Worm (Caenorhabditis elegans) whole organism, young adult: ENCODE measurements around the gene ZK1127.12.
A peak's percentile ranks its signal among the peaks of the same experiment; 100 is the strongest.

Experiments used
- B0019.2 ChIP-seq: fragments of 200-800 bp; sonication (Bioruptor generic); conservative IDR thresholded peaks from 2 replicates; pipeline ENCODE4 v1.3.6; 2022; ENCODE audit warnings: missing genetic modification reagents, missing genetic modification characterization, missing compliant biosample characterization
- C17E4.6 ChIP-seq: fragments of 200-800 bp; sonication (Bioruptor generic); IDR thresholded peaks from 2 replicates; pipeline ENCODE4 v1.3.6; 2022; ENCODE audit warnings: missing genetic modification reagents, missing genetic modification characterization, missing compliant biosample characterization
- D2030.7 ChIP-seq: fragments of 200-800 bp; sonication (Bioruptor generic); IDR thresholded peaks from 2 replicates; pipeline ENCODE4 v1.3.6; 2022; ENCODE audit warnings: missing genetic modification reagents, missing genetic modification characterization, missing compliant biosample characterization
- F22D6.2 ChIP-seq: sonication (generic microtip); optimal IDR thresholded peaks from 2 replicates; lab custom pipeline; 2016; ENCODE audit warnings: mild to moderate bottlenecking, missing genetic modification characterization, missing compliant biosample characterization
- F33H1.4 ChIP-seq: fragments of 200-800 bp; sonication (Bioruptor generic); IDR thresholded peaks from 2 replicates; pipeline ENCODE4 v1.3.6; 2022; ENCODE audit warnings: missing genetic modification reagents, missing genetic modification characterization, missing compliant biosample characterization
- T26A5.8 ChIP-seq: sonication (generic microtip); optimal IDR thresholded peaks from 2 replicates; lab custom pipeline; 2016; ENCODE audit warnings: missing genetic modification characterization, missing compliant biosample characterization
- Y53G8AR.9 ChIP-seq: fragments of 200-800 bp; sonication (Bioruptor generic); conservative IDR thresholded peaks from 2 replicates; pipeline ENCODE4 v1.3.6; 2022; ENCODE audit warnings: missing genetic modification reagents, missing genetic modification characterization, missing compliant biosample characterization
- Y67H2A.10 ChIP-seq: fragments of 200-800 bp; sonication (Bioruptor generic); conservative IDR thresholded peaks from 2 replicates; pipeline ENCODE4 v1.3.6; 2022; ENCODE audit warnings: missing genetic modification reagents, missing genetic modification characterization, missing compliant biosample characterization
- Y79H2A.3 ChIP-seq: fragments of 200-800 bp; sonication (Bioruptor generic); conservative IDR thresholded peaks from 2 replicates; pipeline ENCODE4 v1.3.6; 2022; ENCODE audit warnings: missing genetic modification reagents, missing genetic modification characterization, missing compliant biosample characterization
- Y95B8A.8 ChIP-seq: fragments of 200-800 bp; sonication (Bioruptor generic); IDR thresholded peaks from 2 replicates; pipeline ENCODE4 v1.3.6; 2022; ENCODE audit warnings: missing genetic modification reagents, missing genetic modification characterization, missing compliant biosample characterization
- akir-1 ChIP-seq: fragments of 200-800 bp; sonication (Bioruptor generic); optimal IDR thresholded peaks from 2 replicates; lab custom pipeline; 2018; ENCODE audit warnings: mild to moderate bottlenecking, missing genetic modification characterization, moderate library complexity, missing compliant biosample characterization
- aptf-2 ChIP-seq: fragments of 200-800 bp; sonication (Bioruptor generic); conservative IDR thresholded peaks from 2 replicates; pipeline ENCODE4 v1.3.6; 2022; ENCODE audit warnings: missing genetic modification reagents, missing genetic modification characterization, missing compliant biosample characterization
- atf-7 ChIP-seq: sonication (generic microtip); optimal IDR thresholded peaks from 2 replicates; lab custom pipeline; 2017; ENCODE audit warnings: mild to moderate bottlenecking, missing genetic modification characterization, missing compliant biosample characterization
- attf-3 ChIP-seq: fragments of 200-800 bp; sonication (Bioruptor generic); conservative IDR thresholded peaks from 2 replicates; pipeline ENCODE4 v1.3.6; 2022; ENCODE audit warnings: missing genetic modification reagents, missing genetic modification characterization, missing compliant biosample characterization
- bed-2 ChIP-seq: fragments of 200-800 bp; sonication (Bioruptor generic); IDR thresholded peaks from 2 replicates; pipeline ENCODE4 v1.3.6; 2022; ENCODE audit warnings: missing genetic modification reagents, missing genetic modification characterization, missing compliant biosample characterization
- cebp-2 ChIP-seq: fragments of 200-800 bp; sonication (Bioruptor generic); IDR thresholded peaks from 2 replicates; pipeline ENCODE4 v1.3.6; 2022; ENCODE audit warnings: missing genetic modification characterization, missing compliant biosample characterization
- ceh-27 ChIP-seq: fragments of 200-800 bp; sonication (Bioruptor generic); optimal IDR thresholded peaks from 2 replicates; lab custom pipeline; 2018; ENCODE audit warnings: mild to moderate bottlenecking, missing genetic modification characterization, moderate library complexity, missing compliant biosample characterization
- chd-7 ChIP-seq: sonication (generic microtip); optimal IDR thresholded peaks from 2 replicates; lab custom pipeline; 2016; ENCODE audit warnings: mild to moderate bottlenecking, missing genetic modification characterization, moderate library complexity, missing compliant biosample characterization
- dox-1 ChIP-seq: fragments of 200-800 bp; sonication (Bioruptor generic); IDR thresholded peaks from 2 replicates; pipeline ENCODE4 v1.3.6; 2022; ENCODE audit warnings: missing genetic modification reagents, missing genetic modification characterization, missing compliant biosample characterization
- dpl-1 ChIP-seq: fragments of 150-350 bp; optimal IDR thresholded peaks from 2 replicates; lab custom pipeline; 2014; ENCODE audit warnings: missing biosample characterization, missing genetic modification reagents, missing genetic modification characterization
- egrh-3 ChIP-seq: fragments of 200-800 bp; sonication (Bioruptor generic); IDR thresholded peaks from 2 replicates; pipeline ENCODE4 v1.3.6; 2022; ENCODE audit warnings: missing genetic modification reagents, missing genetic modification characterization, missing compliant biosample characterization
- ekl-4 ChIP-seq: fragments of 200-800 bp; sonication (Bioruptor generic); IDR thresholded peaks from 2 replicates; pipeline ENCODE4 v1.3.6; 2022; ENCODE audit warnings: missing genetic modification reagents, missing genetic modification characterization, missing compliant biosample characterization
- ets-4 ChIP-seq: fragments of 200-800 bp; sonication (Bioruptor generic); optimal IDR thresholded peaks from 2 replicates; lab custom pipeline; 2018; ENCODE audit warnings: mild to moderate bottlenecking, missing genetic modification characterization, missing compliant biosample characterization
- fkh-3 ChIP-seq: sonication (generic microtip); optimal IDR thresholded peaks from 2 replicates; lab custom pipeline; 2016; ENCODE audit warnings: mild to moderate bottlenecking, missing genetic modification characterization, missing compliant biosample characterization
- him-1 ChIP-seq: sonication (generic microtip); optimal IDR thresholded peaks from 2 replicates; lab custom pipeline; 2016; ENCODE audit warnings: missing genotype, missing genetic modification reagents, missing genetic modification characterization, missing compliant biosample characterization
- hmg-1.2 ChIP-seq: fragments of 200-800 bp; sonication (Bioruptor generic); IDR thresholded peaks from 2 replicates; pipeline ENCODE4 v1.3.6; 2022; ENCODE audit warnings: missing genetic modification reagents, missing genetic modification characterization, missing compliant biosample characterization
- hrde-1 ChIP-seq: sonication (generic microtip); optimal IDR thresholded peaks from 2 replicates; lab custom pipeline; 2016; ENCODE audit warnings: missing genetic modification characterization, mild to moderate bottlenecking, missing compliant biosample characterization, moderate library complexity, missing genotype, missing genetic modification reagents, borderline replicate concordance
- let-607 ChIP-seq, 2 experiments: fragments of 200-800 bp in 1 of 2; sonication (Bioruptor generic) in 1 of 2; sonication (generic microtip) in 1 of 2; optimal IDR thresholded peaks; 2 replicates each; lab custom pipeline; 2016 to 2018; ENCODE audit warnings: mild to moderate bottlenecking in 2 of 2, missing compliant biosample characterization in 2 of 2, missing genetic modification characterization in 2 of 2, moderate library complexity in 2 of 2, missing genotype in 1 of 2
- lin-35 ChIP-seq, 3 experiments: fragments of 150-350 bp in 2 of 3; sonication (generic microtip) in 1 of 3; optimal IDR thresholded peaks; 2 replicates each; lab custom pipeline; 2014 to 2018; ENCODE audit warnings: missing biosample characterization in 3 of 3, missing genetic modification characterization in 3 of 3, missing genetic modification reagents in 3 of 3
- madf-3 ChIP-seq: fragments of 200-800 bp; sonication (Bioruptor generic); IDR thresholded peaks from 2 replicates; pipeline ENCODE4 v1.3.6; 2022; ENCODE audit warnings: missing genetic modification reagents, missing genetic modification characterization, missing compliant biosample characterization
- mcd-1 ChIP-seq: fragments of 200-800 bp; sonication (Bioruptor generic); IDR thresholded peaks from 2 replicates; pipeline ENCODE4 v1.3.6; 2022; ENCODE audit warnings: missing genetic modification reagents, missing genetic modification characterization, missing compliant biosample characterization
- mes-4 ChIP-seq: sonication (generic microtip); optimal IDR thresholded peaks from 2 replicates; lab custom pipeline; 2016; ENCODE audit warnings: missing genotype, missing genetic modification characterization, missing compliant biosample characterization
- nhr-179 ChIP-seq: sonication (generic microtip); optimal IDR thresholded peaks from 2 replicates; lab custom pipeline; 2016; ENCODE audit warnings: mild to moderate bottlenecking, missing genetic modification characterization, missing compliant biosample characterization
- nhr-80 ChIP-seq: sonication (generic microtip); optimal IDR thresholded peaks from 2 replicates; lab custom pipeline; 2016; ENCODE audit warnings: missing genetic modification characterization, missing compliant biosample characterization
- nhr-90 ChIP-seq: sonication (generic microtip); optimal IDR thresholded peaks from 2 replicates; lab custom pipeline; 2016; ENCODE audit warnings: missing genotype, mild to moderate bottlenecking, missing genetic modification characterization, missing compliant biosample characterization
- pha-4 ChIP-seq: fragments of 150-350 bp; sonication (generic microtip); optimal IDR thresholded peaks from 2 replicates; lab custom pipeline; 2014; ENCODE audit warnings: missing biosample characterization, missing genetic modification reagents, missing genetic modification characterization
- rcor-1 ChIP-seq: fragments of 200-800 bp; sonication (Bioruptor generic); IDR thresholded peaks from 2 replicates; pipeline ENCODE4 v1.3.6; 2022; ENCODE audit warnings: missing genetic modification reagents, missing genetic modification characterization, missing compliant biosample characterization
- repo-1 ChIP-seq: sonication (generic microtip); optimal IDR thresholded peaks from 2 replicates; lab custom pipeline; 2017; ENCODE audit warnings: mild to moderate bottlenecking, missing genetic modification characterization, missing compliant biosample characterization
- rpc-1 ChIP-seq, 2 experiments: fragments of 150-350 bp in 1 of 2; sonication (generic microtip) in 1 of 2; optimal IDR thresholded peaks; 2 replicates each; lab custom pipeline; 2014 to 2018; ENCODE audit warnings: missing biosample characterization in 1 of 2, missing genetic modification characterization in 1 of 2, missing genetic modification reagents in 1 of 2, missing genotype in 1 of 2
- snpc-1.1 ChIP-seq: sonication (generic microtip); optimal IDR thresholded peaks from 2 replicates; lab custom pipeline; 2017; ENCODE audit warnings: missing genetic modification characterization, mild to moderate bottlenecking, missing compliant biosample characterization, antibody characterized with exemption, moderate library complexity, missing genotype, missing genetic modification reagents; ENCODE audit not compliant: insufficient read depth
- snpc-4 ChIP-seq, 5 experiments: fragments of 150-350 bp in 1 of 5; sonication (generic microtip) in 4 of 5; optimal IDR thresholded peaks; 2 replicates each; lab custom pipeline; 2014 to 2018; ENCODE audit warnings: missing genetic modification characterization in 5 of 5, missing biosample characterization in 3 of 5, antibody characterized with exemption in 2 of 5, mild to moderate bottlenecking in 2 of 5, missing compliant biosample characterization in 2 of 5, missing genotype in 2 of 5, moderate library complexity in 2 of 5, missing genetic modification reagents in 1 of 5
- tbp1 ChIP-seq: fragments of 200-800 bp; sonication (Bioruptor generic); optimal IDR thresholded peaks from 2 replicates; lab custom pipeline; 2018; ENCODE audit warnings: mild to moderate bottlenecking, missing genetic modification characterization, missing compliant biosample characterization
- zfh-2 ChIP-seq: fragments of 200-800 bp; sonication (Bioruptor generic); conservative IDR thresholded peaks from 2 replicates; pipeline ENCODE4 v1.3.6; 2022; ENCODE audit warnings: missing genetic modification reagents, missing genetic modification characterization, missing compliant biosample characterization
- zim-3 ChIP-seq: sonication (generic microtip); optimal IDR thresholded peaks from 2 replicates; lab custom pipeline; 2017; ENCODE audit warnings: mild to moderate bottlenecking, missing genetic modification characterization, moderate library complexity, missing compliant biosample characterization
- ztf-18 ChIP-seq: sonication (generic microtip); optimal IDR thresholded peaks from 2 replicates; lab custom pipeline; 2016; ENCODE audit warnings: missing genotype, mild to moderate bottlenecking, missing genetic modification characterization, missing compliant biosample characterization
- ztf-3 ChIP-seq: fragments of 200-800 bp; sonication (Bioruptor generic); optimal IDR thresholded peaks from 2 replicates; lab custom pipeline; 2018; ENCODE audit warnings: mild to moderate bottlenecking, missing genetic modification characterization, missing compliant biosample characterization
- ztf-6 ChIP-seq: fragments of 200-800 bp; sonication (Bioruptor generic); IDR thresholded peaks from 2 replicates; pipeline ENCODE4 v1.3.6; 2022; ENCODE audit warnings: missing genetic modification reagents, missing genetic modification characterization, missing compliant biosample characterization

The ZK1127.12 gene

DNA sequence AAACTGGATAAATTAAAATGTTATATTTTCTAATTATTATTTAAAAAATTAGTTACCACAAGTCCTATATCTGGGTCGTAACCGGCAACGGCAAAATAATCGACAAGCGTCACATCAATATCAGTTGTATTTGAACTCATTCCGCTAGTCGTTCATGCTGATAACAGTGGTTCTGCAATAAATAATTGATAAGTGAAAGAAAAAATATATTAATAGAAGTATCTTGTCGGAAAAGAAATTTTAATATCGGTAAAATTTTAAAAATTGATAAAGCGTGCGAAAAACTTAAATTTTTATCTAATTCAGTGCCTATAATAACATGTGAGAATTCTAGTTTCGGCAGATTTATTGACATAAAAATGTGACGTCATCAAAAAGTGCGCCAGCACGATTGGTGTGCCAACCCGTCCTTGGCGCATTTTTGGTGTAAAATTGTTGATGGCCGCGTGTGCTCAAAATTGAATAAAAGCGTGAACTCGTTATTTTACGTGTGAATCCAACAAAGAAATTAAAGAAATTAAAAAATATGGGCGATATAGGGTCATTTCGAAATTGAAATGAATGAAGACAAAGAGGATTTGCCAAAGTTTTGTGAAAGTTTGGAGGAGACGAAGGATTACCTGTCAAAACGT is 29.4 kb upstream of the ZK1127.12 start, which contains the start of the genes lst-6 and lst-5 (continued):
- TF ChIP-seq chd-7 (no peak), ztf-18 (peak; percentile 90), him-1 (tag; lab: Kevin White, UChicago) (no peak), C17E4.6 (GFP tag; lab: Robert Waterston, UW) (no peak), F33H1.4 (GFP tag; lab: Robert Waterston, UW) (peak; percentile 16; the same call in 1 of the 2 replicates), F22D6.2 (tag; lab: Kevin White, UChicago) (no peak), snpc-1.1 (tag; lab: Kevin White, UChicago) (no peak), B0019.2 (GFP tag; lab: Robert Waterston, UW) (no peak), mcd-1 (GFP tag; lab: Robert Waterston, UW) (peak; percentile 76), egrh-3 (GFP tag; lab: Robert Waterston, UW) (no peak), ekl-4 (no peak), cebp-2 (GFP tag; lab: Robert Waterston, UW) (no peak), hrde-1 (tag; lab: Kevin White, UChicago) (no peak), lin-35 (GFP tag; optimal IDR thresholded peaks at IDR 0.05; lab: Kevin White, UChicago) (no peak), tbp1 (GFP tag; lab: Kevin White, UChicago) (no peak), ztf-3 (GFP tag; lab: Kevin White, UChicago) (no peak), aptf-2 (no peak), bed-2 (GFP tag; lab: Robert Waterston, UW) (no peak), Y53G8AR.9 (GFP tag; lab: Robert Waterston, UW) (no peak), madf-3 (GFP tag; lab: Robert Waterston, UW) (no peak), fkh-3 (tag; lab: Kevin White, UChicago) (no peak), zim-3 (tag; lab: Kevin White, UChicago) (no peak), akir-1 (no peak), let-607 (tag; optimal IDR thresholded peaks at IDR 0.05; lab: Kevin White, UChicago) (peak in 1 of 2 experiments; percentile 23), T26A5.8 (no peak), ets-4 (no peak), pha-4 (tag; lab: Kevin White, UChicago) (no peak), nhr-80 (tag; lab: Kevin White, UChicago) (peak; percentile 69), snpc-4 (GFP tag; optimal IDR thresholded peaks at IDR 0.05; lab: Kevin White, UChicago) (no peak), snpc-4 (tag; optimal IDR thresholded peaks at IDR 0.05; lab: Kevin White, UChicago) (peak in 2 of 4 experiments; percentile 10 to 46), D2030.7 (no peak), Y79H2A.3 (GFP tag; lab: Robert Waterston, UW) (no peak), mes-4 (tag; lab: Kevin White, UChicago) (no peak), ceh-27 (no peak), Y67H2A.10 (no peak), hmg-1.2 (GFP tag; lab: Robert Waterston, UW) (peak; percentile 25; the same call in 1 of the 2 replicates), dpl-1 (GFP tag; lab: Kevin White, UChicago) (no peak), repo-1 (tag; lab: Kevin White, UChicago) (no peak), nhr-90 (tag; lab: Kevin White, UChicago) (no peak), rcor-1 (GFP tag; lab: Robert Waterston, UW) (no peak), atf-7 (tag; lab: Kevin White, UChicago) (peak; percentile 57), Y95B8A.8 (no peak), zfh-2 (GFP tag; lab: Robert Waterston, UW) (no peak), attf-3 (GFP tag; lab: Robert Waterston, UW) (peak; percentile 49; the same call in 1 of the 2 replicates), ztf-6 (GFP tag; lab: Robert Waterston, UW) (no peak), rpc-1 (optimal IDR thresholded peaks at IDR 0.05; lab: Kevin White, UChicago) (no peak), rpc-1 (tag; optimal IDR thresholded peaks at IDR 0.05; lab: Kevin White, UChicago) (no peak), nhr-179 (tag; lab: Kevin White, UChicago) (no peak), dox-1 (GFP tag; lab: Robert Waterston, UW) (0 out of 2 replicates have a peak, but pooled peaks have one; percentile 33)
